Worm (Caenorhabditis elegans) whole organism, mixed stage, embryonic: Measurements from ENCODE around the gene nspf-2.

Experiments
- blmp-1 ChIP-seq: fragments of 150-350 bp; optimal IDR thresholded peaks from 2 replicates; lab custom pipeline; 2014; ENCODE audit warnings: missing biosample characterization, missing genetic modification characterization
- ceh-39 ChIP-seq: fragments of 150-350 bp; optimal IDR thresholded peaks from 2 replicates; lab custom pipeline; 2014; ENCODE audit warnings: missing biosample characterization, missing genetic modification characterization
- ceh-43 ChIP-seq: fragments of 200-800 bp; sonication (Bioruptor generic); optimal IDR thresholded peaks from 2 replicates; lab custom pipeline; 2018; ENCODE audit warnings: mild to moderate bottlenecking, missing genetic modification characterization, moderate library complexity, missing compliant biosample characterization
- ceh-83 ChIP-seq: fragments of 200-800 bp; sonication (Bioruptor generic); optimal IDR thresholded peaks from 2 replicates; lab custom pipeline; 2018; ENCODE audit warnings: mild to moderate bottlenecking, missing genetic modification characterization, missing compliant biosample characterization
- ces-1 ChIP-seq: fragments of 150-350 bp; optimal IDR thresholded peaks from 2 replicates; lab custom pipeline; 2014; ENCODE audit warnings: missing biosample characterization, missing genetic modification reagents, missing genetic modification characterization
- cnd-1 ChIP-seq: fragments of 200-800 bp; sonication (Bioruptor generic); optimal IDR thresholded peaks from 2 replicates; lab custom pipeline; 2018; ENCODE audit warnings: mild to moderate bottlenecking, missing genetic modification characterization, missing compliant biosample characterization
- drap-1 ChIP-seq: fragments of 200-800 bp; sonication (Bioruptor generic); optimal IDR thresholded peaks from 3 replicates; lab custom pipeline; 2018; ENCODE audit warnings: mild to moderate bottlenecking, missing genetic modification characterization, missing compliant biosample characterization
- elt-1 ChIP-seq: sonication (generic microtip); optimal IDR thresholded peaks from 2 replicates; lab custom pipeline; 2017; ENCODE audit warnings: missing genetic modification characterization, mild to moderate bottlenecking, missing compliant biosample characterization, antibody characterized with exemption, moderate library complexity, borderline replicate concordance; ENCODE audit not compliant: insufficient read depth
- elt-3 ChIP-seq: fragments of 150-350 bp; optimal IDR thresholded peaks from 2 replicates; lab custom pipeline; 2014; ENCODE audit warnings: missing biosample characterization, missing genetic modification characterization
- flh-1 ChIP-seq: fragments of 200-800 bp; sonication (Bioruptor generic); optimal IDR thresholded peaks from 2 replicates; lab custom pipeline; 2018; ENCODE audit warnings: mild to moderate bottlenecking, missing genetic modification characterization, moderate library complexity, missing compliant biosample characterization
- ham-2 ChIP-seq: fragments of 200-800 bp; sonication (Bioruptor generic); optimal IDR thresholded peaks from 2 replicates; lab custom pipeline; 2018; ENCODE audit warnings: mild to moderate bottlenecking, missing genetic modification characterization, missing compliant biosample characterization
- hlh-1 ChIP-seq: fragments of 150-350 bp; optimal IDR thresholded peaks from 2 replicates; lab custom pipeline; 2014; ENCODE audit warnings: missing biosample characterization, missing genetic modification reagents, missing genetic modification characterization
- lin-13 ChIP-seq: fragments of 150-350 bp; optimal IDR thresholded peaks from 2 replicates; lab custom pipeline; 2014; ENCODE audit warnings: missing biosample characterization, missing genetic modification characterization
- lin-32 ChIP-seq: fragments of 200-800 bp; sonication (Bioruptor generic); optimal IDR thresholded peaks from 2 replicates; lab custom pipeline; 2018; ENCODE audit warnings: mild to moderate bottlenecking, missing genetic modification characterization, missing compliant biosample characterization
- lsy-2 ChIP-seq: fragments of 150-350 bp; optimal IDR thresholded peaks from 2 replicates; lab custom pipeline; 2014; ENCODE audit warnings: missing biosample characterization, missing genetic modification characterization
- mab-5 ChIP-seq: fragments of 150-350 bp; optimal IDR thresholded peaks from 2 replicates; lab custom pipeline; 2014; ENCODE audit warnings: missing biosample characterization, missing genetic modification characterization
- mls-2 ChIP-seq: sonication (generic microtip); optimal IDR thresholded peaks from 2 replicates; lab custom pipeline; 2016; ENCODE audit warnings: mild to moderate bottlenecking, missing genetic modification characterization, moderate library complexity, missing compliant biosample characterization
- nhr-12 ChIP-seq: fragments of 150-350 bp; optimal IDR thresholded peaks from 2 replicates; lab custom pipeline; 2014; ENCODE audit warnings: missing biosample characterization, missing genetic modification characterization
- nhr-2 ChIP-seq: fragments of 150-350 bp; optimal IDR thresholded peaks from 2 replicates; lab custom pipeline; 2014; ENCODE audit warnings: missing biosample characterization, missing genetic modification characterization
- nhr-237 ChIP-seq: fragments of 150-350 bp; optimal IDR thresholded peaks from 2 replicates; lab custom pipeline; 2014; ENCODE audit warnings: missing biosample characterization, missing genetic modification characterization
- nhr-28 ChIP-seq: fragments of 150-350 bp; optimal IDR thresholded peaks from 2 replicates; lab custom pipeline; 2014; ENCODE audit warnings: missing biosample characterization, missing genetic modification characterization
- nhr-76 ChIP-seq: sonication (generic microtip); optimal IDR thresholded peaks from 2 replicates; lab custom pipeline; 2017; ENCODE audit warnings: missing biosample characterization, missing genetic modification characterization
- pha-4 ChIP-seq: fragments of 150-350 bp; optimal IDR thresholded peaks from 2 replicates; lab custom pipeline; 2018; ENCODE audit warnings: missing biosample characterization, missing genetic modification reagents, missing genetic modification characterization
- sem-2 ChIP-seq: fragments of 200-800 bp; sonication (Bioruptor generic); optimal IDR thresholded peaks from 2 replicates; lab custom pipeline; 2018; ENCODE audit warnings: mild to moderate bottlenecking, missing genetic modification characterization, missing compliant biosample characterization
- snpc-4 ChIP-seq: fragments of 150-350 bp; optimal IDR thresholded peaks from 2 replicates; lab custom pipeline; 2014; ENCODE audit warnings: missing biosample characterization, missing genetic modification characterization
- sptf-1 ChIP-seq: sonication (generic microtip); optimal IDR thresholded peaks from 2 replicates; lab custom pipeline; 2017; ENCODE audit warnings: mild to moderate bottlenecking, missing genetic modification characterization, moderate library complexity, missing compliant biosample characterization
- unc-120 ChIP-seq: sonication (generic microtip); optimal IDR thresholded peaks from 2 replicates; lab custom pipeline; 2017; ENCODE audit warnings: missing genetic modification characterization, missing compliant biosample characterization; ENCODE audit not compliant: poor library complexity, severe bottlenecking
- unc-39 ChIP-seq: fragments of 150-350 bp; optimal IDR thresholded peaks from 2 replicates; lab custom pipeline; 2014; ENCODE audit warnings: missing biosample characterization, missing genetic modification characterization
- unc-62 ChIP-seq: fragments of 150-350 bp; optimal IDR thresholded peaks from 2 replicates; lab custom pipeline; 2014; ENCODE audit warnings: missing biosample characterization, missing genetic modification reagents, missing genetic modification characterization
- zip-8 ChIP-seq: fragments of 150-350 bp; optimal IDR thresholded peaks from 2 replicates; lab custom pipeline; 2014; ENCODE audit warnings: missing biosample characterization, missing genetic modification characterization
- ztf-11 ChIP-seq: fragments of 150-350 bp; optimal IDR thresholded peaks from 2 replicates; lab custom pipeline; 2014; ENCODE audit warnings: missing biosample characterization, missing genetic modification characterization

Gene nspf-2

ce11 chrII:2709942-2710341 is 21.2 kb downstream of the nspf-2 start, which contains the start of gene T05A8.1:
Gene T05A8.1, minus strand, starts transcription at chrII:2710042.
- no peak for TF ChIP-seq flh-1 (GFP tag; lab: Kevin White, UChicago)
- TF ChIP-seq unc-39 = no peak
- TF ChIP-seq ztf-11 (tag; lab: Kevin White, UChicago) = no peak
- TF ChIP-seq mab-5 = no peak
- TF ChIP-seq ceh-43 = no peak
- TF ChIP-seq blmp-1 (tag; lab: Kevin White, UChicago) = no peak
- TF ChIP-seq hlh-1 (tag; lab: Kevin White, UChicago) = no peak
- TF ChIP-seq sptf-1 (tag; lab: Kevin White, UChicago) = no peak

ce11 chrII:2710919-2711318 is 22.2 kb downstream of the nspf-2 start, which contains the start of gene T05A8.2:
Gene T05A8.2, minus strand, starts transcription at chrII:2711019.
- TF ChIP-seq nhr-237 (tag; lab: Kevin White, UChicago) (no peak), ham-2 (GFP tag; lab: Kevin White, UChicago) (no peak), nhr-76 (tag; lab: Kevin White, UChicago) (no peak), snpc-4 (tag; lab: Kevin White, UChicago) (no peak), sptf-1 (tag; lab: Kevin White, UChicago) (no peak), hlh-1 (tag; lab: Kevin White, UChicago) (no peak)

ce11 chrII:2717335-2717734 is 28.6 kb downstream of the nspf-2 start, which contains the start of gene T05A8.3:
Gene T05A8.3, minus strand, starts transcription at chrII:2717435.
- no peak for TF ChIP-seq pha-4 (tag; lab: Kevin White, UChicago)
- TF ChIP-seq ceh-39 (tag; lab: Kevin White, UChicago) = no peak
- TF ChIP-seq nhr-28 (tag; lab: Kevin White, UChicago) = no peak
- no peak for TF ChIP-seq sptf-1 (tag; lab: Kevin White, UChicago)
- TF ChIP-seq ces-1 = no peak
- TF ChIP-seq elt-3 (tag; lab: Kevin White, UChicago) = no peak

DNA sequence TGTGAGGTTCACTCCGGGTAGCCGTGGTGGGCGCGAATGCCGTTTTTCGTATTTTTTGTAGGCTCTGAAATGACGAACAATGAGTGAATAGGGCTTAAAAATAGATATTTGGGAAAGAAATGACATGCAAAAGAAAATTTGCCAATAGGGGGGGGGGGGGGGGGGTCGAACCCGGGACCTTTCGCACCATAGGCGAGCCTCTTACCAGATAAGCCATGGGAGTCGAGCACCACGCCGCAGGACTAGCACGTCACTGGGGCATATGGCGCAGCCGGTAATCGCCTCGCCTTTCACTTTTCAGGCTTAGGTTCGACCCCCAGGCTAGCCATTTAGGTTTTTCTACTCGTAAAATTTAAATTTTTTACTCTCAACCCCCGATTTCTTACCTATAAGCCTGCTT is 30.5 kb downstream of the nspf-2 start:
- no peak for TF ChIP-seq hlh-1 (tag; lab: Kevin White, UChicago)
- TF ChIP-seq unc-62 = no peak
- no peak for TF ChIP-seq drap-1
- TF ChIP-seq zip-8 (tag; lab: Kevin White, UChicago) = no peak
- TF ChIP-seq elt-3 (tag; lab: Kevin White, UChicago) = no peak
- TF ChIP-seq ham-2 (GFP tag; lab: Kevin White, UChicago) = no peak
- TF ChIP-seq lsy-2 (tag; lab: Kevin White, UChicago) = no peak
- no peak for TF ChIP-seq flh-1 (GFP tag; lab: Kevin White, UChicago)
- TF ChIP-seq cnd-1 = no peak
- TF ChIP-seq lin-13 (tag; lab: Kevin White, UChicago) = no peak
- TF ChIP-seq ces-1 = no peak
- TF ChIP-seq unc-39 = no peak
- TF ChIP-seq snpc-4 (tag; lab: Kevin White, UChicago) = no peak
- no peak for TF ChIP-seq nhr-12
- TF ChIP-seq elt-1 = no peak
- TF ChIP-seq sem-2 = no peak
- TF ChIP-seq mab-5 = no peak

DNA sequence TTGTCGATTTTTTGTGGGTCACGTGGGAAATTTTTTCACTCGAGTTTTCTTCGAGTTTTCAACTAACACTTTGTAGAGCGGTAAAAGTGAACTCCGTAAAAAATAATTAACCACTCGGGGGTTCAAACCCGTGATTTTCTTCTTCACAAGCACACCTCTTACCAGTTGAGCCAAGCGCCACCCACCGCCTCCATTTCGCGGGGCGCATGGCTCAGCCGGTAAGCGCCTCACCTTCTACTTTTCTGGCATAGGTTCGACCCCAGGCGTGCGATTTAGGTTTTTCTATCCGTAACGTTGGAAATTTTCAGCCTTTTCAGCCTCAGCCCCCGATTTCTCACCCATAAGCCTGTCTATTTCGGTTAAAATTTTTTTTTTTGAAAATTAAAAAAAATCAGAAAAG is 33.3 kb downstream of the nspf-2 start:
- TF ChIP-seq unc-120 (tag; lab: Kevin White, UChicago) = no peak
- TF ChIP-seq nhr-237 (tag; lab: Kevin White, UChicago) = no peak

ce11 chrII:2725561-2725960 is 36.8 kb downstream of the nspf-2 start, which contains the start of the genes T05A8.11 and nep-2:
Gene T05A8.11, minus strand, starts transcription at chrII:2725661.
Gene nep-2, minus strand, starts transcription at chrII:2725752.
- no peak for TF ChIP-seq drap-1
- TF ChIP-seq elt-3 (tag; lab: Kevin White, UChicago) = no peak
- no peak for TF ChIP-seq ces-1
- no peak for TF ChIP-seq nhr-237 (tag; lab: Kevin White, UChicago)
- no peak for TF ChIP-seq ceh-83 (GFP tag; lab: Kevin White, UChicago)
- TF ChIP-seq unc-39 = no peak
- TF ChIP-seq nhr-28 (tag; lab: Kevin White, UChicago) = no peak
- no peak for TF ChIP-seq ceh-39 (tag; lab: Kevin White, UChicago)
- TF ChIP-seq pha-4 (tag; lab: Kevin White, UChicago) = no peak
- TF ChIP-seq, all 35 proteins: peak for 0

- TF ChIP-seq blmp-1 (tag; lab: Kevin White, UChicago) (no peak), mab-5 (no peak), mls-2 (tag; lab: Kevin White, UChicago) (no peak), unc-62 (peak; percentile 63), unc-120 (tag; lab: Kevin White, UChicago) (peak; percentile 54), unc-39 (no peak), drap-1 (no peak), lin-32 (GFP tag; lab: Kevin White, UChicago) (no peak), nhr-2 (no peak), hlh-1 (tag; lab: Kevin White, UChicago) (peak; percentile 37), ceh-83 (GFP tag; lab: Kevin White, UChicago) (no peak), zip-8 (tag; lab: Kevin White, UChicago) (no peak)
- TF ChIP-seq, all 35 proteins: peak for 3
Observed at ce11 chrII:2726774-2727173, 38.1 kb downstream of the nspf-2 start.
